Fruit fly (Drosophila melanogaster) Kc167 (cell line): ENCODE measurements around the gene senju.

Source experiments
- Sin3A ChIP-seq: fragments of >200 bp; optimal IDR thresholded peaks from 2 replicates; lab custom pipeline; 2018; ENCODE audit warnings: missing external identifiers
- insv ChIP-seq: fragments of >200 bp; optimal IDR thresholded peaks from 3 replicates; lab custom pipeline; 2018; ENCODE audit warnings: missing external identifiers
- psq ChIP-seq: fragments of >200 bp; optimal IDR thresholded peaks from 2 replicates; lab custom pipeline; 2017; ENCODE audit warnings: missing external identifiers

DNA sequence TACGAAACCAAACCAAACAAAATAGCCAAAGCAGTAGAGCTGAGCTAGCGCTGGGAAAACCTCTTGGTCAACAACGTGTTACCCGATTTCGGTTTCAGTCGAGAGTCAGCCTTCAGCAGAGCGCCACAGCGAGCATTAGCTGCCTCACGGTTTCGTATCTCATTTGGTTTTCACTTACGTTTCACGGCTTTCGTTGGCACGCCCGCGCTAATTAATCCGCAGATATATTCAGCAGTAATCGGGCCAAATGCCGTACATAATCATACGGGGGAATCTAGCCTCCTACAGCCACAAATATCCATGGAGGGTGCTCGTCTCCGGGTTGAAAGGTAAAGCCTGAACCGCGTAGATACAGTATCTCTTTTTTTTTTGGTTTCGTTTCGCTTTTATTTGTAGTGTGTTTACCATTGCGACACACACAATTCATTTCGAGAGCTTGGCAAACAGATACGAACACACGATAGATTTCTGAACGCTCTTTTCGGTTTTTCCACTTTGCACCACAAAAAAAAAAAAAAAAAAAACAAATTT lies 8.2 kb upstream of the senju start, which contains the start of gene CG31650:
- TF ChIP-seq insv (lab: Kevin White, UChicago), result no peak
- no peak for TF ChIP-seq psq (lab: Kevin White, UChicago)
- TF ChIP-seq Sin3A (lab: Kevin White, UChicago), result no peak
